Worm (Caenorhabditis elegans) whole organism, L4 larva: Measurements from ENCODE around the gene rgs-2.

Source experiments
- F44E2.7 ChIP-seq: fragments of 200-800 bp; sonication (Bioruptor generic); IDR thresholded peaks from 2 replicates; pipeline ENCODE4 v2.1.2; 2022; ENCODE audit warnings: missing genetic modification characterization, missing compliant biosample characterization
- ceh-82 ChIP-seq: sonication (generic microtip); optimal IDR thresholded peaks from 2 replicates; lab custom pipeline; 2017; ENCODE audit warnings: missing biosample characterization, missing genetic modification characterization
- ces-1 ChIP-seq: fragments of 150-350 bp; sonication (generic microtip); optimal IDR thresholded peaks from 4 replicates; lab custom pipeline; 2014; ENCODE audit warnings: missing biosample characterization, missing genetic modification reagents, missing genetic modification characterization
- cey-2 ChIP-seq: sonication (generic microtip); optimal IDR thresholded peaks from 3 replicates; lab custom pipeline; 2017; ENCODE audit warnings: missing genetic modification characterization, mild to moderate bottlenecking, missing compliant biosample characterization, antibody characterized with exemption, borderline replicate concordance; ENCODE audit not compliant: insufficient read depth
- egl-27 ChIP-seq: sonication (generic microtip); optimal IDR thresholded peaks from 3 replicates; lab custom pipeline; 2017; ENCODE audit warnings: missing biosample characterization, missing genetic modification reagents, missing genetic modification characterization
- nhr-10 ChIP-seq: fragments of 150-350 bp; optimal IDR thresholded peaks from 2 replicates; lab custom pipeline; 2014; ENCODE audit warnings: missing biosample characterization, missing genetic modification characterization
- pha-4 ChIP-seq, 2 experiments: fragments of 150-350 bp in 1 of 2; fragments of 200-800 bp in 1 of 2; sonication (Bioruptor generic) in 1 of 2; IDR thresholded peaks in 1 of 2; optimal IDR thresholded peaks in 1 of 2; 2 replicates each; pipeline versions ENCODE4 v1.3.6 to Lab custom; 2014 to 2022; ENCODE audit warnings: missing genetic modification characterization in 2 of 2, missing genetic modification reagents in 2 of 2, missing biosample characterization in 1 of 2, missing compliant biosample characterization in 1 of 2
- pqm-1 ChIP-seq: sonication (generic microtip); optimal IDR thresholded peaks from 2 replicates; lab custom pipeline; 2017; ENCODE audit warnings: missing biosample characterization, missing genetic modification characterization
- snpc-4 ChIP-seq: fragments of 150-350 bp; optimal IDR thresholded peaks from 2 replicates; lab custom pipeline; 2014; ENCODE audit warnings: missing biosample characterization, missing genetic modification characterization
- ztf-11 ChIP-seq: fragments of 150-350 bp; optimal IDR thresholded peaks from 2 replicates; lab custom pipeline; 2014; ENCODE audit warnings: missing biosample characterization, missing genetic modification characterization

DNA sequence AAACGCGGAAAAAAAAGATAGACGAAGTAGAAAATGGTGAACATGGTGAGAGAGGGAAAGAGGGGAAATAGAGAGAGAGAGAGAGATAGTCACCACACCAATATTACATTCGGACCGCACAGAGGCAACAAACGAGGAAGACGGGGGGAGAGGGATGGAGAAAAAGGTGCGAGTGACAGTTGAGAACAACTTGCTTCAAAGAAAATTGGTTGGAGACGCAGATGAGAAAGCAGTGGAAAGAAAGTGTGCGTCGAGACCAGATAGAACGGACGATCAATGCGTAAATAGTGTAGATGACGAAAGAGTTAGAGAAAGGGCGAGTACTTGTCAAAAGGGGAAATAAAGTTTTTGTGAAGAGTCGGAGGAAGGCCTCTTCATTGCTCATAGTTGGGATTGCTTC is 42.1 kb upstream of the rgs-2 start:
- TF ChIP-seq ztf-11 (tag; lab: Kevin White, UChicago) (no peak), pqm-1 (peak; percentile 14), snpc-4 (tag; lab: Kevin White, UChicago) (no peak), ces-1 (GFP tag; lab: Kevin White, UChicago) (no peak), cey-2 (no peak), pha-4 (GFP tag; IDR thresholded peaks at IDR 0.05; lab: Robert Waterston, UW) (0 out of 2 replicates have a peak, but pooled peaks have one; percentile 14), pha-4 (tag; optimal IDR thresholded peaks at IDR 0.05; lab: Kevin White, UChicago) (peak; percentile 58), egl-27 (tag; lab: Kevin White, UChicago) (peak; percentile 44), F44E2.7 (GFP tag; lab: Robert Waterston, UW) (no peak), nhr-10 (tag; lab: Kevin White, UChicago) (peak; percentile 65), ceh-82 (tag; lab: Kevin White, UChicago) (no peak)
